Fruit fly (Drosophila melanogaster) S2 (cell line): Measurements from ENCODE around the gene Hex-t2.

Source experiments
- CG8478 ChIP-seq: fragments of >200 bp; optimal IDR thresholded peaks from 2 replicates; lab custom pipeline; 2018
- CTCF ChIP-seq, 2 experiments: fragments of >200 bp; optimal IDR thresholded peaks; 2 replicates each; lab custom pipeline; 2018

Gene Hex-t2

DNA sequence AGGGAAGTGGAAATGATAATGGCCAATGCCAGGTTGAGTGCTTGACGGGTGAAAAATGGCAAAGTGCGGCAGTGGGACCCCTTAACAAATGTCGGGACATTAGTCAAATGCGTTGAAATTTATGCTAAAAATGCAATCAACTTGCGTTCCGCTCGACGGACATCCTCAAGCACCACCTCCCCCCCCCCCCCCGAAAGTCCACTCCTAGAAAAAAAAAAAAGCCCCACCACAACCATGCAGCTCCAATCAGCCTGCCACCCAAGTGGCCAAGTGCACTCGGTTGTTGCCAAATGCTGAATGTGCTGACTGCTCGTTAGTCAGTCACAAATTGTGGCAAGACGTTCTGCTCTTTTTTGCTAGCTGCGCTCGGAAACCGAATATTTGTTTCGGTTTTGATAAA is 28.2 kb downstream of the Hex-t2 start:
- TF ChIP-seq CG8478 (no peak), CTCF (optimal IDR thresholded peaks at IDR 0.05; lab: Kevin White, UChicago) (no peak)

DNA sequence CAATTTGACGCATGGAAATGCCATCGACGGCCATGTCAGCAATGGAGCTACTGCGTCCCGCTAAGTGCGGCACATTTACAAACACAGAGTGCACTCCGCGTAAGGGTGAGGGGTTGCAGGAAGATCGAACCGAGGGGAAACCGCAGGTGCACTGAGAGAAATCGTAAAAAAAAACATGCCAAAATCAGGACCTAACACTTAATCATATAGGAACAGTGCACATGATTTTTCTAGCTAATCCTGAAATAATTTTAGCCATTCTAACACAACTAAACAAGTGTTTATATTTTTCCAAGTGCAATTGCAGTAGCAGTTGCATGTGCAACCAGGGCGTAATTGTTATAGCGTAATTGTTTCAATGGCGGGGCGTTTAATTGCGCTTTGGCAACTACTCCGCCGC is 28.7 kb downstream of the Hex-t2 start:
- TF ChIP-seq CG8478: no peak

DNA sequence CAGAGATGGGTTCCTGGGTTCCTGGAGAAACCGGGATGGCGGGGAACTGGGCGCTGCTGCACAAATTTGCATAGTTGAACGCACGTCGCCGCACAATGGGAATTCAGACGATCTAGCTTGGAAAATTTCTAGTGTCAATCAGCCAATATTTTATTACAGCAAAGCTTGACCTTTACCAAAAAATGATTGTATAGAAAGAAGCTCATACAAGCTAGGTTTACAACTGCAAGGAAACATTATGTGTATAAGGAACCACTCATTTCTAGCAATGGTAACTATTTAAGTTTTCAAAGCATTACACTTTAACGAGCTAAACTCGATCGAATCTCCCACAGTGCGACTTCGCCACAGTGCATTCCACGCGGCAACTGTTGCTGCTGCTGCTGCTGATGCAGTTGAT is 29.9 kb downstream of the Hex-t2 start:
- no peak for TF ChIP-seq CG8478
- no peak for TF ChIP-seq CTCF (optimal IDR thresholded peaks at IDR 0.05; lab: Kevin White, UChicago)

DNA sequence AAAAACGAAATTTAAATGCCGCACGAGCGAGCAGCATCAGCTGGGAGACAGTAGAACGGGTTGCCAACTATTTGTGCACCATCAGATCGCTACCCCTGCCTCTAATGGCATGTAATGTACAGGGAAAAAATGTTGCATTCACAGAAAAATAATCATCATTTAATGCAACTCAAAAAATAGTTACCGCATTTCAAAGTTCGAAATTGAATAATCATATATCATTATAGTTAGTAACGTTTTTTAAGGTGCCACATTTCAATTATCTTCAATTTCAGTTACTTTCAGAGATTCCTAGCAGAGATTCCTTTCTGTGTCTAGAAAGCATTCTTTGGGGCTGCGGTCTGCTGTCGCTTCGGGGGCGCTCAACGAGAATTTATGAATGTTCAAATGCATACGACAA is 30.8 kb downstream of the Hex-t2 start:
- TF ChIP-seq CG8478: no peak
- TF ChIP-seq CTCF (optimal IDR thresholded peaks at IDR 0.05; lab: Kevin White, UChicago): no peak

DNA sequence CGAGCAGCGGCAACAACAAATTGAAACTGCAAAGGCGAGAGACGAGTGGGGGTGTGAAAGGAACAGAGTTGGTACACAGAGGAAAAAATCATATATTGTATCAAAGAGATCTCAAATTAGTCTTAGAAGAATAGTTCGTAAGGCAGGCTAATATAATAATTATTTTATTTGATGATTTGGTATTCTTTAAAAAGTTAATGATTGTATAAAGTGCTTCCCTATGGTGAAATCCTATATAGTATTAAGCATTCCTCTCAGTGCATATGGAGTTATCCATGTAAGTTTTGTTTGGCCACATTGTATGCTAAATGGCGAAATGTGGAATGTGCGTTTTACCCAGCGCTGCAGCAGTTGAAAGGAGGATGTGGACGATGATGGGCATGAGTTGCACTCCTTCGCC is 33.2 kb downstream of the Hex-t2 start:
- no peak for TF ChIP-seq CG8478
- TF ChIP-seq CTCF (optimal IDR thresholded peaks at IDR 0.05; lab: Kevin White, UChicago): no peak

DNA sequence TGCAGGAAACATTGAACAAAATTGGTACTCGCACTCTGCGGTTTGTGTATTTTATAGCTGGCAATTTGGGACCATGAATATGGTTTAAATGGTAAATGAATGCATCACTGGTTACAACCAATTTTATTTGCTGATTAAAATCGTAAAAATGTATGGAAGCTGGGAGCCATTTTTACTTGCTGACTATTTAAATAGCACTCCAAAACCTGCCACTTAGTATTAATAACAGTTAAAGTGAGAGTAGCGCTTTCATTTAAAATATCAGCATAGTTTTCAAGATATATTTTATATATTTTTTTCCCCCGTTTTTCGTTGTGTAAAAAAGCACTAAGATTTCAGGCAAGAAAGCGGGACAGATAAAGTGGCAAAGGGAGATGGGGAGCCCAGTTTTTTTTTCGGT is 34.0 kb downstream of the Hex-t2 start:
- no peak for TF ChIP-seq CTCF (optimal IDR thresholded peaks at IDR 0.05; lab: Kevin White, UChicago)
- no peak for TF ChIP-seq CG8478

DNA sequence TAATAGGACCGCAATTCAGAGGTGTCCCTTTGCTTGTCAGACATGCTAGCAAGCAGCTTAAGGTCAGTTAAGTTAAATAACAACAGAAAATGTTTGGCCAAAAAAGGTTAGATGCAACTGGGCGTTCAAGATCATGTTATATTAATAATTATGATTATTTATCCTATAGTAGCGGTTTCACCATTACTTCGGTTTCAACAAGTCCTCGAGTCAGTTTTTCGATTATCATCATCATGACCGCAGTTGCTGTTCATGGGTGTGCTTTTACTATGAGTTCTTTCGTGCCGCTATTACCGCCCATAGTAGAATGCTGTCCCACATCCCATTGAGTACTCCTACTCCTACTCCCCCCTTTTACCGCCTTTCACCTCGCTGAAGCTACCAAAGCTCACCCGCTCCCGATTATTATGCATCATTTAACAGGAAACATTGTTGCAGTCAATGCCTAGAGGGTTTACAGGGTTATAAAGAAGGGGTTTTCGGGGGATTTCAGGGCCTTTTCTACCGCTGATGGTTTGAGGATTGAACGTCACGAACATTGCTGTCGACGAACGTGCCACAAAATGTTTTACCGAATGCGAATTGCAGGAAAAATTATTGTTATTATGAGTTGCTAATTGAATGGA is 34.9 kb downstream of the Hex-t2 start:
- no peak for TF ChIP-seq CG8478
- TF ChIP-seq CTCF (optimal IDR thresholded peaks at IDR 0.05; lab: Kevin White, UChicago): no peak

DNA sequence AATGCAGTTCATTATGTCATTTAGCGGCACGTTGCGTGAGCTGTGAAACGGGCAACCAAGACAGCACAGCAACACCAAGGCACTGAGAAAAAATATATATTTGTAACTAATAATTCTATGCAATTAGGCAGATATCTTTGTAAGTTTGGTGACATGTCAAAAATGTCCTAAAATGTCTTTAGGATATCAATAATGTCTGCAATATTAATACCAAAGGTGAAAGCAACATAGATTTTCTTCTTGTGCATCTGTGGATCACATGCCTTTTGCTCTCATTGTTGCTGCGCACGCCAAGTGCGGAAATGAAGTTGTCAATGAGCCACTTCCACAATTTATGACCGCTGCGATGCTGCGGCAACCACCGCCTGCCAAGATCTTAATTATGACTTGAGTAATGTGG is 39.0 kb downstream of the Hex-t2 start:
- TF ChIP-seq CTCF (optimal IDR thresholded peaks at IDR 0.05; lab: Kevin White, UChicago) (no peak), CG8478 (no peak)

DNA sequence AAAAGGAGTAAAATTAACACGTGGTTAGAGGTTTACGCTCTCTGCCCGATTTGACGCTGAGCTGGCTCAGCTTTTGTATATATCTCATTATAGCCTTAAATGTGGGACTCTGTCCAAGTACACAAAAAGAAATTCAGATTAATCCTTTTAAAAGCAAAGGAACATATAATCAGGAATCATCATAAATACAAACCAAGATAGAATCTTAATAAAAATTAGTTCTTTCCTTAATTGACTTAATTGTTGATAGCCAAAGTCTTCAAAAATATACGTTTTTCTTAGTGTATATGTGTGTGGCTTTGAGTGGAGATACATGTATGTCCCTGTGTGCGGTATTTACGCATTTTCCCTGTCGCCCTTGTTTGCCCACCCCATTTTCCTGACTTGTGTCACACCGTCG is 43.8 kb downstream of the Hex-t2 start:
- TF ChIP-seq CG8478 (no peak), CTCF (optimal IDR thresholded peaks at IDR 0.05; lab: Kevin White, UChicago) (no peak)

DNA sequence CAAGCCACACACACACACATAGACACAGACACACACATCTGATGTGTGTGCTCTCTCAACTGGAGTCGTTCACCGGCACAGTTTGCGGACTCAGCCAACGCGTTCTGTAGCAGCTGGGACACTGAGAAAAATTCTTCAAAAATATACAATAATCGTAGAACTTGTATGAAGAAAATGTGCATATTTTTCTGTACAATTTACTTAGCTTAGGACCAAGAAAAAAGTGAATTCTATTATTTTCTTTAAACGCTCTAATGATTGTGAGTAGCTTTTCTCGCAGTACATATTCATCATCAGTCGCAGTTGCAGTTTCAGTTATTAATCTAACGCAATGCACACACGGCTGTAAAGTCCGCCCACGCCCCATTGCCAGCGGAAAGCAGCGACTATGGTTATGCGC is 45.9 kb downstream of the Hex-t2 start:
- TF ChIP-seq CTCF (optimal IDR thresholded peaks at IDR 0.05; lab: Kevin White, UChicago): no peak
- TF ChIP-seq CG8478: no peak

DNA sequence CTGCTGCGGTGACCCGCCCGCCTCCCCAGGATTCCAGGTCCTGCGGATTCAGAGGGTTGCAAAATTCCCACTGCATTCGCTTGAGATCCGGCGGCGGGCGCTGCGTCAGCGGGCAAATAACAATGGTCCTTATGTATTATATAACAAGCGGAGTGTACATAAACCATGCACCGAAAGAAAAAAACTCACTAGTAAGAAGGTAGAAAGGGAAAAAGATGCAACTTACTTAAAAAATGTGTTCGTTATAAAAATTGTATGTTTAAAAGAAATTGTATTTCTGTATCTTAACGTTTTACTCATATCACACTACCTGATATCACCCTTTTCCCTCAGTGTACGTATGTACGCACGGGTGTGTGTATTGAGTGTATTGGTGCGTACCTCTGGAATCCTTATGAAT is 48.7 kb downstream of the Hex-t2 start:
- TF ChIP-seq CTCF (optimal IDR thresholded peaks at IDR 0.05; lab: Kevin White, UChicago) (no peak), CG8478 (no peak)

DNA sequence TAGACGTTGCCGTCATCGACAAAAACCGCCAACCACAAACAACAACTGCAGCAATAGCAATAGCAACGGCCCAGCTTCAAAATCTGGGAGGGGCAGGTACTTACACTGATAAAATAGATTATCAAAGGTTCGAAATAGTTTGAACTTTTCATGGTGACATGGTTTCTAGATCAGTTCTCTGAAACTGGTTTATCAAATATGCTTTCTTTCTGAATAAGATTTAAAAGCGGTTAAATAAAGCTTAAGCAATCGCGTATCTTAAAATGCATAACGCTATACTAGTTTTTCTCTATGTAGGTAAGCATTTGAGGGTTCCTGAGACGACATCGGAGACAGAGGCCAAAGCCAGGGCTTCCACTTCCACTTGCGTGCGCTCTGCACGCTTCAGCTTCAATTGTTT is 49.9 kb downstream of the Hex-t2 start:
- TF ChIP-seq CTCF (optimal IDR thresholded peaks at IDR 0.05; lab: Kevin White, UChicago) (no peak), CG8478 (no peak)
